Fruit fly (Drosophila melanogaster): Measurements from ENCODE around the gene Ppn.

dm6 chr3R:28576838-28577237 is 36.7 kb upstream of the Ppn start:
- TF ChIP-seq h (optimal IDR thresholded peaks at IDR 0.05) (no peak), insv (optimal IDR thresholded peaks at IDR 0.05) (no peak), ttk (optimal IDR thresholded peaks at IDR 0.05) (no peak), Myc (optimal IDR thresholded peaks at IDR 0.05) (no peak)
